Fruit fly (Drosophila melanogaster) whole organism, embryonic: ENCODE measurements around the gene CG1638.

Experiments
- Antp ChIP-seq: fragments of 200-800 bp; sonication (Bioruptor generic); optimal IDR thresholded peaks from 3 replicates; lab custom pipeline; 2016; ENCODE audit warnings: missing biosample characterization, missing genetic modification characterization
- Atf6 ChIP-seq: fragments of 200-800 bp; sonication (Bioruptor generic); IDR thresholded peaks from 2 replicates; pipeline ENCODE4 v1.3.6; 2022; ENCODE audit warnings: missing biosample characterization, missing genetic modification characterization
- CG10431 ChIP-seq: fragments of 200-800 bp; sonication (Bioruptor generic); optimal IDR thresholded peaks from 3 replicates; lab custom pipeline; 2018; ENCODE audit warnings: missing biosample characterization, mild to moderate bottlenecking, missing genetic modification characterization
- CG11560 ChIP-seq: fragments of 200-800 bp; sonication (Bioruptor generic); IDR thresholded peaks from 3 replicates; pipeline ENCODE4 v1.3.6; 2022; ENCODE audit warnings: missing biosample characterization, missing genetic modification characterization
- CG12071 ChIP-seq: fragments of 200-800 bp; sonication (Bioruptor generic); optimal IDR thresholded peaks from 3 replicates; lab custom pipeline; 2018; ENCODE audit warnings: missing biosample characterization, mild to moderate bottlenecking, missing genetic modification characterization
- CG12155 ChIP-seq: fragments of 200-800 bp; sonication (Bioruptor generic); optimal IDR thresholded peaks from 3 replicates; lab custom pipeline; 2016; ENCODE audit warnings: missing biosample characterization, missing genetic modification characterization
- CG12236 ChIP-seq: fragments of 200-800 bp; sonication (Bioruptor generic); optimal IDR thresholded peaks from 2 replicates; lab custom pipeline; 2016; ENCODE audit warnings: missing biosample characterization, missing genetic modification characterization
- CG14014 ChIP-seq: fragments of 200-800 bp; sonication (Bioruptor generic); IDR thresholded peaks from 2 replicates; pipeline ENCODE4 v1.3.6; 2022; ENCODE audit warnings: missing biosample characterization, missing genetic modification characterization
- CG14441 ChIP-seq: fragments of 200-800 bp; sonication (Bioruptor generic); IDR thresholded peaks from 2 replicates; pipeline ENCODE4 v1.3.6; 2022; ENCODE audit warnings: missing biosample characterization, missing genetic modification characterization
- CG15269 ChIP-seq: fragments of 200-800 bp; sonication (Bioruptor generic); optimal IDR thresholded peaks from 2 replicates; lab custom pipeline; 2018; ENCODE audit warnings: missing biosample characterization, mild to moderate bottlenecking, missing genetic modification characterization, moderate library complexity
- CG17328 ChIP-seq: fragments of 200-800 bp; sonication (Bioruptor generic); IDR thresholded peaks from 2 replicates; pipeline ENCODE4 v1.3.6; 2022; ENCODE audit warnings: missing biosample characterization, missing genetic modification characterization
- CG17359 ChIP-seq: fragments of 200-800 bp; sonication (Bioruptor generic); optimal IDR thresholded peaks from 3 replicates; lab custom pipeline; 2018; ENCODE audit warnings: missing biosample characterization, mild to moderate bottlenecking, missing genetic modification characterization, moderate library complexity
- CG2116 ChIP-seq: fragments of 200-800 bp; sonication (Bioruptor generic); optimal IDR thresholded peaks from 3 replicates; lab custom pipeline; 2018; ENCODE audit warnings: missing biosample characterization, mild to moderate bottlenecking, missing genetic modification characterization
- CG2120 ChIP-seq: fragments of 200-800 bp; sonication (Bioruptor generic); optimal IDR thresholded peaks from 3 replicates; lab custom pipeline; 2016; ENCODE audit warnings: missing biosample characterization, missing genetic modification characterization
- CG2678 ChIP-seq: fragments of 200-800 bp; sonication (Bioruptor generic); optimal IDR thresholded peaks from 3 replicates; lab custom pipeline; 2019; ENCODE audit warnings: missing biosample characterization, mild to moderate bottlenecking, missing genetic modification characterization, moderate library complexity
- CG30431 ChIP-seq: fragments of 200-800 bp; sonication (Bioruptor generic); optimal IDR thresholded peaks from 2 replicates; lab custom pipeline; 2017; ENCODE audit warnings: missing biosample characterization, missing genetic modification characterization
- CG3847 ChIP-seq: fragments of 200-800 bp; sonication (Bioruptor generic); IDR thresholded peaks from 2 replicates; pipeline ENCODE4 v1.3.6; 2022; ENCODE audit warnings: missing biosample characterization, missing genetic modification characterization
- CG6272 ChIP-seq: fragments of 200-800 bp; sonication (Bioruptor generic); IDR thresholded peaks from 2 replicates; pipeline ENCODE4 v1.3.6; 2022; ENCODE audit warnings: missing biosample characterization, missing genetic modification characterization
- CG6813 ChIP-seq: fragments of 200-800 bp; sonication (Bioruptor generic); optimal IDR thresholded peaks from 2 replicates; lab custom pipeline; 2017; ENCODE audit warnings: missing biosample characterization, missing genetic modification characterization, mild to moderate bottlenecking, moderate library complexity, missing genetic modification reagents
- CG7556 ChIP-seq: fragments of 200-800 bp; sonication (Bioruptor generic); optimal IDR thresholded peaks from 2 replicates; lab custom pipeline; 2017; ENCODE audit warnings: missing biosample characterization, mild to moderate bottlenecking, missing genetic modification characterization
- CG7786 ChIP-seq: fragments of 200-800 bp; sonication (Bioruptor generic); optimal IDR thresholded peaks from 2 replicates; lab custom pipeline; 2016; ENCODE audit warnings: missing biosample characterization, missing genetic modification characterization
- CG9215 ChIP-seq: fragments of 200-800 bp; sonication (Bioruptor generic); IDR thresholded peaks from 2 replicates; pipeline ENCODE4 v1.3.6; 2022; ENCODE audit warnings: missing biosample characterization, missing genetic modification characterization
- Dip2 ChIP-seq: fragments of 200-800 bp; sonication (Bioruptor generic); IDR thresholded peaks from 2 replicates; pipeline ENCODE4 v1.3.6; 2022; ENCODE audit warnings: missing biosample characterization, missing genetic modification characterization
- Dip3 ChIP-seq: fragments of 200-800 bp; sonication (Bioruptor generic); optimal IDR thresholded peaks from 3 replicates; lab custom pipeline; 2016; ENCODE audit warnings: missing biosample characterization, missing genetic modification characterization
- H2.0 ChIP-seq: fragments of 200-800 bp; sonication (Bioruptor generic); IDR thresholded peaks from 2 replicates; pipeline ENCODE4 v1.3.6; 2022; ENCODE audit warnings: missing biosample characterization, missing genetic modification characterization
- Hand ChIP-seq: fragments of 200-800 bp; sonication (Bioruptor generic); optimal IDR thresholded peaks from 2 replicates; lab custom pipeline; 2017; ENCODE audit warnings: mild to moderate bottlenecking, missing biosample characterization, missing genetic modification reagents, missing genetic modification characterization
- Hsf ChIP-seq: fragments of 200-800 bp; sonication (Bioruptor generic); optimal IDR thresholded peaks from 3 replicates; lab custom pipeline; 2016; ENCODE audit warnings: missing biosample characterization, missing genetic modification characterization
- Ptx1 ChIP-seq: fragments of 200-800 bp; sonication (Bioruptor generic); IDR thresholded peaks from 2 replicates; pipeline ENCODE4 v1.3.6; 2022; ENCODE audit warnings: missing biosample characterization, missing genetic modification characterization
- Side ChIP-seq: fragments of 200-800 bp; sonication (Bioruptor generic); optimal IDR thresholded peaks from 2 replicates; lab custom pipeline; 2016; ENCODE audit warnings: missing biosample characterization, missing genetic modification characterization
- Xbp1 ChIP-seq: fragments of 200-800 bp; sonication (Bioruptor generic); optimal IDR thresholded peaks from 3 replicates; lab custom pipeline; 2016; ENCODE audit warnings: missing biosample characterization, mild to moderate bottlenecking, missing genetic modification characterization
- chinmo ChIP-seq: fragments of 200-800 bp; sonication (Bioruptor generic); IDR thresholded peaks from 4 replicates; pipeline ENCODE4 v1.3.6; 2022; ENCODE audit warnings: missing biosample characterization, missing genetic modification characterization; ENCODE audit not compliant: partially characterized antibody
- eve ChIP-seq, 2 experiments: fragments of >200 bp; optimal IDR thresholded peaks; 2 replicates each; lab custom pipeline; 2017; ENCODE audit warnings: missing biosample characterization in 2 of 2, missing genetic modification characterization in 2 of 2
- gt ChIP-seq: fragments of 200-800 bp; sonication (Bioruptor generic); IDR thresholded peaks from 2 replicates; pipeline ENCODE4 v1.3.6; 2022; ENCODE audit warnings: missing biosample characterization, missing genetic modification characterization
- hb ChIP-seq: fragments of 200-800 bp; sonication (Bioruptor generic); IDR thresholded peaks from 3 replicates; pipeline ENCODE4 v1.3.6; 2022; ENCODE audit warnings: missing biosample characterization, missing genetic modification characterization; ENCODE audit not compliant: partially characterized antibody
- her ChIP-seq: fragments of 200-800 bp; sonication (Bioruptor generic); optimal IDR thresholded peaks from 2 replicates; lab custom pipeline; 2016; ENCODE audit warnings: missing biosample characterization, missing genetic modification characterization
- jing ChIP-seq: fragments of 200-800 bp; sonication (Bioruptor generic); optimal IDR thresholded peaks from 2 replicates; lab custom pipeline; 2018; ENCODE audit warnings: missing biosample characterization, mild to moderate bottlenecking, missing genetic modification characterization
- lab ChIP-seq: fragments of 200-800 bp; sonication (Bioruptor generic); optimal IDR thresholded peaks from 3 replicates; lab custom pipeline; 2017; ENCODE audit warnings: missing biosample characterization, missing genetic modification characterization, mild to moderate bottlenecking, moderate library complexity, missing genetic modification reagents
- lilli ChIP-seq: fragments of 200-800 bp; sonication (Bioruptor generic); optimal IDR thresholded peaks from 3 replicates; lab custom pipeline; 2016; ENCODE audit warnings: missing biosample characterization, missing genetic modification characterization
- odd ChIP-seq: fragments of 200-800 bp; sonication (Bioruptor generic); optimal IDR thresholded peaks from 2 replicates; lab custom pipeline; 2017; ENCODE audit warnings: missing biosample characterization, mild to moderate bottlenecking, missing genetic modification characterization
- pan ChIP-seq, 4 experiments: fragments of >200 bp in 3 of 4; fragments of 200-800 bp in 1 of 4; sonication (Bioruptor generic) in 1 of 4; optimal IDR thresholded peaks in 3 of 4; IDR thresholded peaks in 1 of 4; 2 replicates each; pipeline versions ENCODE4 v1.3.6 to Lab custom; 2017 to 2022; ENCODE audit warnings: missing biosample characterization in 2 of 4, missing genetic modification characterization in 2 of 4, mixed read lengths in 1 of 4
- pho ChIP-seq: fragments of 200-800 bp; sonication (Bioruptor generic); optimal IDR thresholded peaks from 2 replicates; lab custom pipeline; 2016; ENCODE audit warnings: missing biosample characterization, missing genetic modification characterization
- pita ChIP-seq: fragments of 200-800 bp; sonication (Bioruptor generic); optimal IDR thresholded peaks from 2 replicates; lab custom pipeline; 2017; ENCODE audit warnings: missing biosample characterization, mild to moderate bottlenecking, missing genetic modification characterization
- prd ChIP-seq, 3 experiments: fragments of >200 bp in 2 of 3; fragments of 200-800 bp in 1 of 3; sonication (Bioruptor generic) in 1 of 3; optimal IDR thresholded peaks in 2 of 3; IDR thresholded peaks in 1 of 3; 2 replicates in 2 of 3; 3 replicates in 1 of 3; pipeline versions ENCODE4 v1.3.6 to Lab custom; 2017 to 2022; ENCODE audit warnings: missing biosample characterization in 1 of 3, missing genetic modification characterization in 1 of 3
- ranshi ChIP-seq: fragments of 200-800 bp; sonication (Bioruptor generic); IDR thresholded peaks from 2 replicates; pipeline ENCODE4 v1.3.6; 2022; ENCODE audit warnings: missing biosample characterization, missing genetic modification characterization
- row ChIP-seq: fragments of 200-800 bp; sonication (Bioruptor generic); IDR thresholded peaks from 3 replicates; pipeline ENCODE4 v1.3.6; 2022; ENCODE audit warnings: missing biosample characterization, missing genetic modification characterization
- sens ChIP-seq: fragments of 200-800 bp; sonication (Bioruptor generic); peaks from one replicate; lab custom pipeline; 2016; ENCODE audit warnings: missing biosample characterization, missing genetic modification characterization
- sob ChIP-seq: fragments of 200-800 bp; sonication (Bioruptor generic); IDR thresholded peaks from 2 replicates; pipeline ENCODE4 v1.3.6; 2022; ENCODE audit warnings: missing biosample characterization, missing genetic modification characterization
- stwl ChIP-seq: fragments of 200-800 bp; sonication (Bioruptor generic); optimal IDR thresholded peaks from 3 replicates; lab custom pipeline; 2018; ENCODE audit warnings: missing biosample characterization, mild to moderate bottlenecking, missing genetic modification characterization, moderate library complexity
- trem ChIP-seq: fragments of 200-800 bp; optimal IDR thresholded peaks from 3 replicates; lab custom pipeline; 2019; ENCODE audit warnings: missing biosample characterization, mild to moderate bottlenecking, missing genetic modification characterization, moderate library complexity
- yki ChIP-seq: fragments of >200 bp; optimal IDR thresholded peaks from 3 replicates; lab custom pipeline; 2018

CG1638 gene

dm6 chr3R:31630376-31630775 lies 40.0 kb downstream of the CG1638 start:
- TF ChIP-seq trem (tag; lab: Kevin White, UChicago) = no peak
- no peak for TF ChIP-seq Side
- no peak for TF ChIP-seq CG12236
- TF ChIP-seq CG12155 (GFP tag; lab: Kevin White, UChicago) = peak; percentile 2
- no peak for TF ChIP-seq CG17359 (tag; lab: Kevin White, UChicago)
- TF ChIP-seq CG12071 (GFP tag; lab: Kevin White, UChicago) = no peak
- TF ChIP-seq CG17328 (GFP tag; lab: Robert Waterston, UW) = 0 out of 2 replicates have a peak, but pooled peaks have one; percentile 20
- no peak for TF ChIP-seq pita (GFP tag; lab: Kevin White, UChicago)
- TF ChIP-seq H2.0 = 0 out of 2 replicates have a peak, but pooled peaks have one; percentile 25
- peak; percentile 45; the same call in 1 of the 2 replicates for TF ChIP-seq CG14014 (GFP tag; lab: Robert Waterston, UW)
- peak; percentile 65 for TF ChIP-seq lab (GFP tag; lab: Kevin White, UChicago)
- peak; percentile 20 for TF ChIP-seq CG7556
- TF ChIP-seq Xbp1 (GFP tag; lab: Kevin White, UChicago) = peak; percentile 27
- TF ChIP-seq pho (GFP tag; lab: Kevin White, UChicago) = peak; percentile 29
- TF ChIP-seq CG6272 = no peak
- TF ChIP-seq yki (lab: Kevin White, UChicago) = no peak
- no peak for TF ChIP-seq prd (optimal IDR thresholded peaks at IDR 0.05; lab: Kevin White, UChicago)
- 0 out of 3 replicates have a peak, but pooled peaks have one; percentile 30 for TF ChIP-seq prd (GFP tag; IDR thresholded peaks at IDR 0.05; lab: Robert Waterston, UW)
- peak; percentile 7 for TF ChIP-seq CG6813
- TF ChIP-seq Atf6 = 0 out of 2 replicates have a peak, but pooled peaks have one; percentile 30
- TF ChIP-seq Dip3 (GFP tag; lab: Kevin White, UChicago) = peak; percentile 11
- TF ChIP-seq CG15269 (tag; lab: Kevin White, UChicago) = peak; percentile 29
- TF ChIP-seq stwl (tag; lab: Kevin White, UChicago) = no peak
- TF ChIP-seq CG7786 = peak; percentile 16
- peak; percentile 69 for TF ChIP-seq CG2120
- TF ChIP-seq CG9215 = no peak
- TF ChIP-seq CG3847 (GFP tag; lab: Robert Waterston, UW) = peak; percentile 42; the same call in 1 of the 2 replicates
- TF ChIP-seq row (GFP tag; lab: Robert Waterston, UW) = peak; percentile 62
- TF ChIP-seq CG14441 = no peak
- TF ChIP-seq Hand (GFP tag; lab: Kevin White, UChicago) = peak; percentile 39
- TF ChIP-seq CG11560 (tag; lab: Robert Waterston, UW) = 0 out of 3 replicates have a peak, but pooled peaks have one; percentile 24
- peak; percentile 15 for TF ChIP-seq CG2678
- no peak for TF ChIP-seq chinmo (GFP tag; lab: Robert Waterston, UW)
- no peak for TF ChIP-seq jing (GFP tag; lab: Kevin White, UChicago)
- TF ChIP-seq lilli (GFP tag; lab: Kevin White, UChicago) = peak; percentile 34
- no peak for TF ChIP-seq odd
- TF ChIP-seq sob (GFP tag; lab: Robert Waterston, UW) = peak; percentile 48; the same call in 1 of the 2 replicates
- peak; percentile 53 for TF ChIP-seq sens
- TF ChIP-seq her (GFP tag; lab: Kevin White, UChicago) = peak; percentile 6
- peak; percentile 3 for TF ChIP-seq Hsf (GFP tag; lab: Kevin White, UChicago)
- TF ChIP-seq CG10431 (GFP tag; lab: Kevin White, UChicago) = no peak
- peak; percentile 27 for TF ChIP-seq Ptx1 (GFP tag; lab: Robert Waterston, UW)
- no peak for TF ChIP-seq eve (GFP tag; optimal IDR thresholded peaks at IDR 0.05; lab: Kevin White, UChicago)
- no peak for TF ChIP-seq hb (GFP tag; lab: Robert Waterston, UW)
- TF ChIP-seq ranshi (GFP tag; lab: Robert Waterston, UW) = no peak
- no peak for TF ChIP-seq CG30431 (GFP tag; lab: Kevin White, UChicago)
- TF ChIP-seq CG2116 (GFP tag; lab: Kevin White, UChicago) = no peak
- no peak for TF ChIP-seq Dip2 (GFP tag; lab: Robert Waterston, UW)
- TF ChIP-seq gt = no peak
- TF ChIP-seq Antp = peak; percentile 9
- no peak for TF ChIP-seq pan (optimal IDR thresholded peaks at IDR 0.05; lab: Kevin White, UChicago)
- TF ChIP-seq pan (GFP tag; optimal IDR thresholded peaks at IDR 0.05 in 1 of 2, IDR thresholded peaks at IDR 0.05 in 1 of 2) = peak in 1 of 2 experiments; percentile 31
